Worm (Caenorhabditis elegans): Measurements from ENCODE around the gene srv-30.
A peak's percentile ranks its signal among the peaks of the same experiment; 100 is the strongest.

The srv-30 gene

ce11 chrIV:6298253-6298652, 29.0 kb upstream of the srv-30 start, which contains the start of gene srv-27:
TSS of gene srv-27 (minus strand) at chrIV:6298353.
- TF ChIP-seq tbx-2 (tag; optimal IDR thresholded peaks at IDR 0.05), result no peak
- no peak for TF ChIP-seq mml-1 (tag; optimal IDR thresholded peaks at IDR 0.05)
- no peak for TF ChIP-seq zag-1 (tag; optimal IDR thresholded peaks at IDR 0.05)
- no peak for TF ChIP-seq ceh-16 (tag; optimal IDR thresholded peaks at IDR 0.05)
- no peak for TF ChIP-seq skn-1 (tag; optimal IDR thresholded peaks at IDR 0.05)
- no peak for TF ChIP-seq nhr-43 (tag; optimal IDR thresholded peaks at IDR 0.05; ENCODE audit: poor library complexity, severe bottlenecking)
- TF ChIP-seq pqm-1 (tag; optimal IDR thresholded peaks at IDR 0.05), result no peak
- TF ChIP-seq nhr-76 (tag; optimal IDR thresholded peaks at IDR 0.05), result no peak

ce11 chrIV:6294081-6294480, 24.8 kb upstream of the srv-30 start, which contains the start of gene hil-2:
TSS of gene hil-2 (plus strand) at chrIV:6294240.
- TF ChIP-seq lin-39 (tag; optimal IDR thresholded peaks at IDR 0.05) (peak; percentile 23), nhr-25 (tag; optimal IDR thresholded peaks at IDR 0.05) (no peak), nhr-67 (tag; optimal IDR thresholded peaks at IDR 0.05) (no peak), unc-39 (tag; optimal IDR thresholded peaks at IDR 0.05) (no peak), ceh-28 (tag; optimal IDR thresholded peaks at IDR 0.05) (no peak), ztf-11 (tag; optimal IDR thresholded peaks at IDR 0.05) (no peak)

DNA sequence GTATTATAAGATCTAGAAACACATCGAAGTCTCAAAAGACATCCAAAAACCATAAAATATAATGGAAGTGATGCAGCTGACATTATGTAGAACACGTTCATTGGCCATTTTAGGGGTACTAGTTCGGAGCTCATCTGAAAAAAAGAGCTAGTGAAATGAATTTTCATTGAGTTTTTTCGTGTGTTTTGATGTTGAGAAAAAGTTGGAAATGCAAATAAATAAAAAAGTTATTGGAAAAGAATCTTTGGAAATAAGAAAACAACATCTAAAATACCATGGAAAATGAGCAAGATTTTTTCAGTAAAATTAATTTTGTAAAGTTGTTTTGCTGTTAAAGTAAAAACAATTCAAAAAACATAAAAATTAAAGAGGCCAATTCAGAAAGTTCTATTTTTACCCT, 21.5 kb upstream of the srv-30 start, which contains the start of gene srv-24:
srv-24 (minus strand) TSS at position 101 of the 400 bp plus-strand sequence.
- no peak for TF ChIP-seq lin-39 (tag; optimal IDR thresholded peaks at IDR 0.05)
- TF ChIP-seq unc-62 (GFP tag; optimal IDR thresholded peaks at IDR 0.05), result no peak
- TF ChIP-seq lsy-12 (tag; optimal IDR thresholded peaks at IDR 0.05), result no peak
- TF ChIP-seq fkh-2 (tag; optimal IDR thresholded peaks at IDR 0.05), result no peak

ce11 chrIV:6284277-6284676, 15.0 kb upstream of the srv-30 start, which contains the start of gene ops-1:
TSS of gene ops-1 (minus strand) at chrIV:6284377.
- no peak for TF ChIP-seq snpc-4 (tag; optimal IDR thresholded peaks at IDR 0.05)
- no peak for TF ChIP-seq pqm-1 (tag; optimal IDR thresholded peaks at IDR 0.05)
- no peak for TF ChIP-seq fkh-2 (tag; optimal IDR thresholded peaks at IDR 0.05)

DNA sequence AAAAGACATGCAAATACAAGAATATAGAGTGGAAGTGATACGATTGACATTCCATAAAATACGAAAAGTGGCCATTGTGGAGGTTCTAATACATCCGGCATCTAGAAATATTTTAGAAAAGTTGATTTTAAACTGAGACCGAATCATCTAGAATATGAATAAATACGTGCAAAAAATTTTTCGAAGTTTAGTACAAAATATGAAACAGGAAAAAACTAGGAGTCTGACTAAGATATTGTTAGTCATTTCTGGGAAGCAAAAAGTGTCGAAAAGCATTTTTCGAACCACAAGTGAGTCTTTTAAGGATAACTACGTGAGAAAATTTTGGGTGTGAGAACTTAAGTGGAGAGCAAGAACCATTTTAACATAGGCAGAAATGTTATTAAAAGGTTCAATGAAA, 12.9 kb upstream of the srv-30 start, which contains the start of gene srv-32:
srv-32 (minus strand) TSS at position 101 of the 400 bp plus-strand sequence.
- TF ChIP-seq hmg-11 (tag; optimal IDR thresholded peaks at IDR 0.05), result no peak
- no peak for TF ChIP-seq ztf-4 (tag; optimal IDR thresholded peaks at IDR 0.05)
- TF ChIP-seq nhr-12 (tag; optimal IDR thresholded peaks at IDR 0.05), result no peak
- TF ChIP-seq snpc-4 (tag; optimal IDR thresholded peaks at IDR 0.05), result no peak
- no peak for TF ChIP-seq fos-1 (tag; optimal IDR thresholded peaks at IDR 0.05)

DNA sequence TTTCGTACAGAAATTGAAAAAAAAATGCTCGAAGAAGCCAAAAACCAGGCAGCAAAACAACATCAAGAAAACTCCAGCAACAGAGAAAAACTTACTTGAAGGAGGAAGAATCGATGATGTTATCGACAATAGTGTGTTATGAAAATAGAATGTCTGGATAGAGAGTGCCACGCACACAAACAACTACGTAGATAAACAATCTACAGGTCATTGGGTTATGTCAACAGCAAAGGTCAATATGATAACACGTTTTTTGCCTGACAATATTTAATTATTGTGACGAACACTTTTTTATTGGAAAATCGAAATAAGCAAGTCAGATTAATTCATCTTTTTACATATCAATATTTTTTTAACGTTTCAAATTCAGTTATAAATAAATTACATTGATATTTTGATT, 10.1 kb upstream of the srv-30 start, which contains the start of gene sams-5:
sams-5 (minus strand) TSS at position 131 of the 400 bp plus-strand sequence.
- peak; percentile 72 for TF ChIP-seq pha-4 (tag; optimal IDR thresholded peaks at IDR 0.05)
- no peak for TF ChIP-seq eor-1 (tag; optimal IDR thresholded peaks at IDR 0.05)

DNA sequence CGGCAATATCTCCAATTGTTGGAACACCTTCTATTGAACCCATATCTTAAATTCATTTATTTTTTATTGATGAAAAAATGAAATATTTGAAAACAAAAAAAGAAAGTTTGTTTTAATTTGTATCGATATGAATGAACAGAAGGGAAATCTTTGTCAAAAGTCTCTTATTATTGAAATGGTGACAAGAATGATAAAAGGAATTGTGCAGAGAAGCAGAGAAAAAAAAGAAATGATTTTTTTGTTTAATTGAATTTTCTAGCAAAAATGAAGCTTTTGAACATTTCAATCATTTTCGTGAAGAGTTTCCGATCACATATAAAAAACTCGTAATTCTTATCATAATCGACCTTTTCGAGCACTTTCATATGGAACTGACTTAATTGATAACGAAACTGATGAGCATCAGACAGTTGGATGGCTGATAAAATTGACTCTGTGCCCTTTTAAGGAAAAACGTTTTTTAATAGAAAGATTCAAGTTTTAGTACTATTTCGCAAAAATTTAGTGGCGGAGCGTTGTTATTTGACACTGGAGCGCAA, 6.5 kb upstream of the srv-30 start, which contains the start of the genes aat-4 and T13A10.1:
aat-4 (minus strand) TSS at position 51 of the 539 bp plus-strand sequence.
T13A10.1 (plus strand) TSS at position 411 of the 539 bp plus-strand sequence.
- TF ChIP-seq skn-1 (tag; optimal IDR thresholded peaks at IDR 0.05) (no peak), elt-2 (tag; optimal IDR thresholded peaks at IDR 0.05) (peak; percentile 85), ceh-82 (tag; optimal IDR thresholded peaks at IDR 0.05) (no peak), hmg-11 (tag; optimal IDR thresholded peaks at IDR 0.05) (no peak), pqm-1 (tag; optimal IDR thresholded peaks at IDR 0.05) (peak; percentile 60), fkh-10 (GFP tag; optimal IDR thresholded peaks at IDR 0.05) (no peak)

- TF ChIP-seq unc-62 (GFP tag; optimal IDR thresholded peaks at IDR 0.05) (no peak), ama-1 (optimal IDR thresholded peaks at IDR 0.05) (no peak), snpc-4 (tag; optimal IDR thresholded peaks at IDR 0.05) (no peak), daf-12 (tag; optimal IDR thresholded peaks at IDR 0.05) (no peak), lsy-12 (tag; optimal IDR thresholded peaks at IDR 0.05) (no peak), eor-1 (tag; optimal IDR thresholded peaks at IDR 0.05) (no peak), nhr-12 (tag; optimal IDR thresholded peaks at IDR 0.05) (no peak), pha-4 (tag; optimal IDR thresholded peaks at IDR 0.05) (no peak), lin-39 (tag; optimal IDR thresholded peaks at IDR 0.05) (no peak), nhr-23 (tag; optimal IDR thresholded peaks at IDR 0.05) (no peak), nhr-11 (tag; optimal IDR thresholded peaks at IDR 0.05) (no peak), aly-2 (tag; optimal IDR thresholded peaks at IDR 0.05) (no peak), elt-3 (tag; optimal IDR thresholded peaks at IDR 0.05) (no peak), nhr-77 (tag; optimal IDR thresholded peaks at IDR 0.05) (no peak), nhr-76 (tag; optimal IDR thresholded peaks at IDR 0.05) (no peak), egl-27 (tag; optimal IDR thresholded peaks at IDR 0.05) (no peak), hmg-11 (tag; optimal IDR thresholded peaks at IDR 0.05) (no peak)
Observed at ce11 chrIV:6271923-6272322, 2.7 kb upstream of the srv-30 start, which contains the start of gene srv-31. TSS of gene srv-31 (minus strand) at chrIV:6272023.

All from whole organism, L3 larva.